Fruit fly (Drosophila melanogaster): Measurements from ENCODE around the gene Ttc30.

The Ttc30 gene

DNA sequence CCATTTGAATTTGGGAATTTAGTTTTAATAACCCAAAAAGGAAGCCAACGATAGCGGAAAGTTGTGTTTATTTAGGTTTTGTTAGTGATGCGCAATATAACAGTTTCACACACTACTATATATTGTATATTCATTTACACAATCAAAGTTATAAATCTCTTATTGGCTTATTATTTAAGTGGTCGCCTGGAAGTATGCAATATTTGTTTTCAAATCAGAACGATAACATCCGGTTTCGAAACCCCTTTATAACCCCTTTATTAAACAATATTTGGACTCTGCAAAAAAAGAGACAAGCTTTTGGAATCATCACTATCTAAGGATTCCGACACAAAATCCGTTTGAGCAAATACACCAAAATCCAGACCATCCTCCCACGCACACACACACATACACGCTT is 51.3 kb downstream of the Ttc30 start (continued):
- TF ChIP-seq trem (tag; optimal IDR thresholded peaks at IDR 0.05), result no peak
- peak; percentile 48 for TF ChIP-seq BtbVII (GFP tag; optimal IDR thresholded peaks at IDR 0.05)
- peak; percentile 33 for TF ChIP-seq CG7987 (GFP tag; optimal IDR thresholded peaks at IDR 0.05)
- peak; percentile 28 for TF ChIP-seq Asciz (GFP tag; optimal IDR thresholded peaks at IDR 0.05)
- TF ChIP-seq Fer3 (tag; optimal IDR thresholded peaks at IDR 0.05), result peak; percentile 39
- peak; percentile 67 for TF ChIP-seq CG13296 (GFP tag; optimal IDR thresholded peaks at IDR 0.05)
- peak; percentile 7 for TF ChIP-seq NfI (GFP tag; optimal IDR thresholded peaks at IDR 0.05)
- TF ChIP-seq lab (GFP tag; optimal IDR thresholded peaks at IDR 0.05), result peak; percentile 60
- TF ChIP-seq CG3726 (GFP tag; IDR thresholded peaks at IDR 0.05), result no peak
- peak; percentile 38 for TF ChIP-seq Fer1 (GFP tag; optimal IDR thresholded peaks at IDR 0.05)
- TF ChIP-seq Dbx (GFP tag; IDR thresholded peaks at IDR 0.05), result no peak
- TF ChIP-seq onecut (GFP tag; IDR thresholded peaks at IDR 0.05), result 0 out of 2 replicates have a peak, but pooled peaks have one; percentile 11
- no peak for TF ChIP-seq CG14014 (GFP tag; IDR thresholded peaks at IDR 0.05)
- peak; percentile 15 for TF ChIP-seq Elba2 (GFP tag; optimal IDR thresholded peaks at IDR 0.05)
- no peak for TF ChIP-seq otp (GFP tag; IDR thresholded peaks at IDR 0.05)
- no peak for TF ChIP-seq wor (GFP tag; IDR thresholded peaks at IDR 0.05)
- no peak for TF ChIP-seq Sox102F (GFP tag; optimal IDR thresholded peaks at IDR 0.05)
- TF ChIP-seq CG10366 (GFP tag; IDR thresholded peaks at IDR 0.05), result no peak
- peak; percentile 34 for TF ChIP-seq CG34376 (GFP tag; optimal IDR thresholded peaks at IDR 0.05)
- TF ChIP-seq CG2116 (GFP tag; optimal IDR thresholded peaks at IDR 0.05), result peak; percentile 14
- peak; percentile 51 for TF ChIP-seq HHEX (GFP tag; optimal IDR thresholded peaks at IDR 0.05)
- TF ChIP-seq kni (GFP tag; optimal IDR thresholded peaks at IDR 0.05), result no peak
- TF ChIP-seq CG6254 (GFP tag; optimal IDR thresholded peaks at IDR 0.05), result peak; percentile 11
- peak; percentile 8 for TF ChIP-seq CG12219 (GFP tag; optimal IDR thresholded peaks at IDR 0.05)
- TF ChIP-seq CG3281 (GFP tag; optimal IDR thresholded peaks at IDR 0.05), result peak; percentile 51
- peak; percentile 3 for TF ChIP-seq CG6854 (GFP tag; optimal IDR thresholded peaks at IDR 0.05)
- peak; percentile 26 for TF ChIP-seq stwl (tag; optimal IDR thresholded peaks at IDR 0.05)
- peak; percentile 87 for TF ChIP-seq Med (GFP tag)
- TF ChIP-seq CG12659 (GFP tag; optimal IDR thresholded peaks at IDR 0.05), result peak; percentile 1
- peak; percentile 6 for TF ChIP-seq CG12071 (GFP tag; optimal IDR thresholded peaks at IDR 0.05)
- peak; percentile 36 for TF ChIP-seq CG6813 (GFP tag; optimal IDR thresholded peaks at IDR 0.05)
- peak; percentile 42 for TF ChIP-seq Meics (GFP tag; optimal IDR thresholded peaks at IDR 0.05)

DNA sequence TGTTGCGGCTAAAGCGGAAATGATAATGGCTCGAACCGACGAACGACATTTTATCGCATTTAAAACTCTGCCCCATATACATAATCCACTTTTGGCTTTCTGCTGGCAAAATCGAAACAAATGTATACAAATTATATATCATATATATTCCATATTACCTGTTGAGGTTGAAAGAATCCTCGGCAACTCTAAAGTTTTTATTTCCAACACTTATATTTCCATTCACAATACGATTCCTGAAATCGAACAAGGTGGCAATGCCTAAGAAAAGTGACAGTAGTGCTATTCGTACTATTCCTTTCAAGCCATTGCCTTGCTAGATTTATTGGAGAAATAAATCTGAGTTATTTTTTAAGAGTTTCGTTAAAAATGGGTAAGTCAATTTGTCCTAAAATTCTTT is 51.9 kb downstream of the Ttc30 start, which contains the start of gene Pk34A:
Pk34A (plus strand) TSS at position 301 of the 400 bp plus-strand sequence.
- TF ChIP-seq CG18619 (GFP tag; optimal IDR thresholded peaks at IDR 0.05) (no peak), CG11247 (GFP tag; IDR thresholded peaks at IDR 0.05) (no peak), lbe (GFP tag; optimal IDR thresholded peaks at IDR 0.05) (no peak), Jarid2 (GFP tag; optimal IDR thresholded peaks at IDR 0.05) (no peak)

Data from whole organism, embryonic.